Worm (Caenorhabditis elegans) whole organism, L4/young adult: ENCODE data around the gene F46F5.8.

Experiments
- W03F9.2 ChIP-seq: fragments of 150-350 bp; optimal IDR thresholded peaks from 2 replicates; lab custom pipeline; 2014; ENCODE audit warnings: missing biosample characterization, missing genetic modification characterization
- dao-5 ChIP-seq: sonication (generic microtip); optimal IDR thresholded peaks from 2 replicates; lab custom pipeline; 2016; ENCODE audit warnings: missing genotype, missing genetic modification characterization, moderate library complexity, missing compliant biosample characterization
- him-1 ChIP-seq: sonication (generic microtip); optimal IDR thresholded peaks from 2 replicates; lab custom pipeline; 2016; ENCODE audit warnings: missing genotype, missing genetic modification reagents, missing genetic modification characterization, missing compliant biosample characterization

- TF ChIP-seq W03F9.2 (tag; lab: Kevin White, UChicago) = no peak
- TF ChIP-seq him-1 = no peak
- no peak for TF ChIP-seq dao-5 (tag; lab: Kevin White, UChicago)
Measured at ce11 chrII:791828-792227, 29.6 kb downstream of the F46F5.8 start, which contains the start of gene F46F5.1.
